Fruit fly (Drosophila melanogaster): ENCODE measurements around the gene dl.

Gene dl

dm6 chr2L:17449608-17450504, at the start of gene dl (continued):
- peak; percentile 13; the same call in 1 of the 3 replicates for TF ChIP-seq CG2199 (GFP tag; IDR thresholded peaks at IDR 0.05)
- no peak for TF ChIP-seq Antp (GFP tag; optimal IDR thresholded peaks at IDR 0.05)
- no peak for TF ChIP-seq CG10274 (GFP tag; optimal IDR thresholded peaks at IDR 0.05)
- no peak for TF ChIP-seq org-1 (GFP tag; optimal IDR thresholded peaks at IDR 0.05)
- no peak for TF ChIP-seq Six4 (GFP tag; optimal IDR thresholded peaks at IDR 0.05)
- TF ChIP-seq Atf6 (GFP tag; IDR thresholded peaks at IDR 0.05) = 0 out of 2 replicates have a peak, but pooled peaks have one; percentile 22
- TF ChIP-seq fu2 (GFP tag; optimal IDR thresholded peaks at IDR 0.05) = no peak
- TF ChIP-seq CG10431 (GFP tag; optimal IDR thresholded peaks at IDR 0.05) = no peak
- TF ChIP-seq CG4360 (GFP tag; IDR thresholded peaks at IDR 0.05) = no peak
- no peak for TF ChIP-seq shn (GFP tag; optimal IDR thresholded peaks at IDR 0.05)
- TF ChIP-seq CG14441 (GFP tag; IDR thresholded peaks at IDR 0.05) = no peak
- no peak for TF ChIP-seq sima (GFP tag; optimal IDR thresholded peaks at IDR 0.05)
- no peak for TF ChIP-seq Fer3 (tag; optimal IDR thresholded peaks at IDR 0.05)
- no peak for TF ChIP-seq cato (GFP tag; optimal IDR thresholded peaks at IDR 0.05; ENCODE audit: borderline replicate concordance)
- no peak for TF ChIP-seq zen (tag; optimal IDR thresholded peaks at IDR 0.05)
- no peak for TF ChIP-seq Ravus (GFP tag; IDR thresholded peaks at IDR 0.05)
- TF ChIP-seq prd (optimal IDR thresholded peaks at IDR 0.05) = no peak
- no peak for TF ChIP-seq prd (GFP tag; IDR thresholded peaks at IDR 0.05)
- peak; percentile 24 for TF ChIP-seq stwl (tag; optimal IDR thresholded peaks at IDR 0.05)
- TF ChIP-seq ash1 (GFP tag; optimal IDR thresholded peaks at IDR 0.05) = no peak
- TF ChIP-seq Dip2 (GFP tag; IDR thresholded peaks at IDR 0.05) = no peak
- peak; percentile 11 for TF ChIP-seq CG4424 (GFP tag; optimal IDR thresholded peaks at IDR 0.05)
- no peak for TF ChIP-seq CG6854 (GFP tag; optimal IDR thresholded peaks at IDR 0.05)
- no peak for TF ChIP-seq fd64A (GFP tag; optimal IDR thresholded peaks at IDR 0.05)
- TF ChIP-seq Hr39 (optimal IDR thresholded peaks at IDR 0.05) = no peak
- TF ChIP-seq CG3163 (GFP tag; optimal IDR thresholded peaks at IDR 0.05) = peak; percentile 90
- TF ChIP-seq CG30020 (tag; optimal IDR thresholded peaks at IDR 0.05) = no peak
- no peak for TF ChIP-seq wek (GFP tag; optimal IDR thresholded peaks at IDR 0.05)
- TF ChIP-seq Dll (GFP tag; IDR thresholded peaks at IDR 0.05; ENCODE audit: partially characterized antibody) = no peak
- TF ChIP-seq pzg (GFP tag; optimal IDR thresholded peaks at IDR 0.05) = peak; percentile 3
- no peak for TF ChIP-seq tx (GFP tag; optimal IDR thresholded peaks at IDR 0.05)
- TF ChIP-seq CG6175 (GFP tag; IDR thresholded peaks at IDR 0.05) = 0 out of 3 replicates have a peak, but pooled peaks have one; percentile 53
- no peak for TF ChIP-seq jumu (GFP tag; optimal IDR thresholded peaks at IDR 0.05)
- TF ChIP-seq CG12236 (GFP tag; optimal IDR thresholded peaks at IDR 0.05) = no peak
- TF ChIP-seq CG6683 (GFP tag; optimal IDR thresholded peaks at IDR 0.05) = no peak
- no peak for TF ChIP-seq CG43689 (GFP tag; IDR thresholded peaks at IDR 0.05)
- TF ChIP-seq CG2120 (GFP tag; optimal IDR thresholded peaks at IDR 0.05) = no peak

- TF ChIP-seq sens (GFP tag) (peak; percentile 2), CG16863 (GFP tag; optimal IDR thresholded peaks at IDR 0.05) (no peak)
Measured at dm6 chr2L:17498721-17499120, 48.6 kb upstream of the dl start, which contains the start of gene CG15142. Gene CG15142, minus strand, starts transcription at chr2L:17498821.

- TF ChIP-seq exex (tag; optimal IDR thresholded peaks at IDR 0.05) = no peak
- TF ChIP-seq CG17359 (tag; optimal IDR thresholded peaks at IDR 0.05) = no peak
- TF ChIP-seq ftz-f1 (GFP tag; optimal IDR thresholded peaks at IDR 0.05) = no peak
- TF ChIP-seq CG34422 (GFP tag; IDR thresholded peaks at IDR 0.05) = no peak
- TF ChIP-seq Mes4 (GFP tag; optimal IDR thresholded peaks at IDR 0.05) = no peak
- TF ChIP-seq zen2 (GFP tag; IDR thresholded peaks at IDR 0.05; ENCODE audit: partially characterized antibody) = no peak
- TF ChIP-seq zfh2 (GFP tag; optimal IDR thresholded peaks at IDR 0.05) = no peak
- TF ChIP-seq CG1792 (GFP tag; optimal IDR thresholded peaks at IDR 0.05) = no peak
- no peak for TF ChIP-seq Ets65A (GFP tag)
- TF ChIP-seq bsh (GFP tag; optimal IDR thresholded peaks at IDR 0.05) = no peak
- TF ChIP-seq row (GFP tag; IDR thresholded peaks at IDR 0.05) = 0 out of 3 replicates have a peak, but pooled peaks have one; percentile 20
- no peak for TF ChIP-seq ERR (GFP tag; optimal IDR thresholded peaks at IDR 0.05)
- TF ChIP-seq usp (GFP tag; optimal IDR thresholded peaks at IDR 0.05) = no peak
Measured at dm6 chr2L:17497108-17497507, 46.9 kb upstream of the dl start, which contains the start of gene qua. Gene qua, minus strand, starts transcription at chr2L:17497208.
